Fruit fly (Drosophila melanogaster): ENCODE results near the gene dl.

dl gene

dm6 chr2L:17477710-17478109, 27.5 kb upstream of the dl start, which contains the start of gene cass (continued):
- peak; percentile 37 for TF ChIP-seq Hmr (GFP tag; optimal IDR thresholded peaks at IDR 0.05)
- no peak for TF ChIP-seq CG2120 (GFP tag; optimal IDR thresholded peaks at IDR 0.05)
- no peak for TF ChIP-seq grn (GFP tag; optimal IDR thresholded peaks at IDR 0.05)
- no peak for TF ChIP-seq eve (GFP tag; optimal IDR thresholded peaks at IDR 0.05)
- TF ChIP-seq CG16815 (GFP tag; optimal IDR thresholded peaks at IDR 0.05) = no peak
- TF ChIP-seq HmgZ (tag; optimal IDR thresholded peaks at IDR 0.05) = peak; percentile 62
- no peak for TF ChIP-seq trh (GFP tag; optimal IDR thresholded peaks at IDR 0.05)
- no peak for TF ChIP-seq Dad (GFP tag; optimal IDR thresholded peaks at IDR 0.05)
- TF ChIP-seq Dp (GFP tag; optimal IDR thresholded peaks at IDR 0.05) = peak; percentile 66
- no peak for TF ChIP-seq Mad (GFP tag; optimal IDR thresholded peaks at IDR 0.05)
- no peak for TF ChIP-seq ash1 (GFP tag; optimal IDR thresholded peaks at IDR 0.05)
- no peak for TF ChIP-seq scrt (GFP tag; optimal IDR thresholded peaks at IDR 0.05)
- TF ChIP-seq CG10654 (GFP tag; optimal IDR thresholded peaks at IDR 0.05) = no peak
- TF ChIP-seq sr (GFP tag; IDR thresholded peaks at IDR 0.05) = no peak
- TF ChIP-seq CG6813 (GFP tag; optimal IDR thresholded peaks at IDR 0.05) = no peak
- TF ChIP-seq CG3995 (GFP tag; optimal IDR thresholded peaks at IDR 0.05) = peak; percentile 88
- no peak for TF ChIP-seq CG33213 (GFP tag; optimal IDR thresholded peaks at IDR 0.05)
- no peak for TF ChIP-seq CG4854 (GFP tag; optimal IDR thresholded peaks at IDR 0.05)
- TF ChIP-seq sqz (GFP tag; optimal IDR thresholded peaks at IDR 0.05) = peak; percentile 67
- TF ChIP-seq CG6765 (GFP tag; optimal IDR thresholded peaks at IDR 0.05) = no peak
- no peak for TF ChIP-seq CG7987 (GFP tag; optimal IDR thresholded peaks at IDR 0.05)
- TF ChIP-seq Hmx (GFP tag; optimal IDR thresholded peaks at IDR 0.05) = no peak
- TF ChIP-seq dm (GFP tag; optimal IDR thresholded peaks at IDR 0.05) = peak; percentile 46
- TF ChIP-seq lab (GFP tag; optimal IDR thresholded peaks at IDR 0.05) = no peak
- no peak for TF ChIP-seq Lim3 (GFP tag; IDR thresholded peaks at IDR 0.05)
- TF ChIP-seq CG11456 (GFP tag; IDR thresholded peaks at IDR 0.05) = no peak
- TF ChIP-seq CG12391 (tag; optimal IDR thresholded peaks at IDR 0.05) = peak; percentile 4
- no peak for TF ChIP-seq CG10959 (GFP tag; IDR thresholded peaks at IDR 0.05)
- TF ChIP-seq CG3407 (GFP tag; optimal IDR thresholded peaks at IDR 0.05) = no peak
- TF ChIP-seq Deaf1 (tag; optimal IDR thresholded peaks at IDR 0.05) = peak; percentile 13
- no peak for TF ChIP-seq CG3726 (GFP tag; IDR thresholded peaks at IDR 0.05)
- TF ChIP-seq CG7928 (GFP tag; optimal IDR thresholded peaks at IDR 0.05) = no peak
- TF ChIP-seq CG33557 (GFP tag; optimal IDR thresholded peaks at IDR 0.05) = no peak
- no peak for TF ChIP-seq dimm (GFP tag; IDR thresholded peaks at IDR 0.05)
- TF ChIP-seq CG4730 (GFP tag; IDR thresholded peaks at IDR 0.05) = no peak
- peak; percentile 74 for TF ChIP-seq sd (tag; optimal IDR thresholded peaks at IDR 0.05)
- peak; percentile 76 for TF ChIP-seq sens (GFP tag)
- no peak for TF ChIP-seq fd3F (GFP tag; optimal IDR thresholded peaks at IDR 0.05)
- no peak for TF ChIP-seq CG7745 (tag; optimal IDR thresholded peaks at IDR 0.05)
- TF ChIP-seq CG11696 (GFP tag; IDR thresholded peaks at IDR 0.05) = no peak
- peak; percentile 89 for TF ChIP-seq pzg (GFP tag; optimal IDR thresholded peaks at IDR 0.05)
- peak; percentile 33 for TF ChIP-seq CG15601 (tag; optimal IDR thresholded peaks at IDR 0.05)
- no peak for TF ChIP-seq bigmax (GFP tag; optimal IDR thresholded peaks at IDR 0.05)
- TF ChIP-seq lilli (GFP tag; optimal IDR thresholded peaks at IDR 0.05) = no peak
- TF ChIP-seq CG8359 (GFP tag; optimal IDR thresholded peaks at IDR 0.05; ENCODE audit: borderline replicate concordance) = no peak
- TF ChIP-seq CG18599 (GFP tag; optimal IDR thresholded peaks at IDR 0.05) = no peak
- TF ChIP-seq CG5953 (GFP tag; IDR thresholded peaks at IDR 0.05) = no peak
- TF ChIP-seq lov (optimal IDR thresholded peaks at IDR 0.05) = no peak
- no peak for TF ChIP-seq lov (GFP tag; IDR thresholded peaks at IDR 0.05)
- TF ChIP-seq Pdp1 (GFP tag; optimal IDR thresholded peaks at IDR 0.05) = peak in 1 of 2 experiments; percentile 16
- no peak for TF ChIP-seq lmd (GFP tag; IDR thresholded peaks at IDR 0.05)
- no peak for TF ChIP-seq otp (GFP tag; IDR thresholded peaks at IDR 0.05)
